ENCODE assay signal across 5 worm cellular contexts in genomic region chrV:18868517-18868916, ce11.
TF ChIP-seq lines count a peak whose summit lies in the region.

No protein-coding gene starts in this region.

TF ChIP-seq in whole organism, L1 larva, 84 proteins besides CTCF, POLR2A, EP300 and RAD21 (continues in another document):
- TF ChIP-seq hpl-2 (GFP tag; optimal IDR thresholded peaks at IDR 0.05; lab: Kevin White, UChicago) (no peak), F16B12.6 (tag; optimal IDR thresholded peaks at IDR 0.05; lab: Kevin White, UChicago) (peak; percentile 22), blmp-1 (tag; optimal IDR thresholded peaks at IDR 0.05; lab: Kevin White, UChicago) (peak; percentile 61), mep-1 (tag; optimal IDR thresholded peaks at IDR 0.05; lab: Kevin White, UChicago) (peak; percentile 71), mdl-1 (tag; optimal IDR thresholded peaks at IDR 0.05; lab: Kevin White, UChicago) (peak in 1 of 2 experiments; percentile 41), lin-35 (GFP tag; optimal IDR thresholded peaks at IDR 0.05; lab: Kevin White, UChicago) (peak; percentile 27 to 37), unc-130 (tag; optimal IDR thresholded peaks at IDR 0.05; lab: Kevin White, UChicago) (no peak), rnt-1 (tag; optimal IDR thresholded peaks at IDR 0.05; lab: Kevin White, UChicago) (no peak), lsy-2 (tag; optimal IDR thresholded peaks at IDR 0.05; lab: Kevin White, UChicago) (peak in 1 of 2 experiments; percentile 34), nhr-71 (tag; optimal IDR thresholded peaks at IDR 0.05; lab: Kevin White, UChicago) (peak; percentile 45), C04F5.9 (tag; optimal IDR thresholded peaks at IDR 0.05; lab: Kevin White, UChicago) (no peak), elt-3 (tag; optimal IDR thresholded peaks at IDR 0.05; lab: Kevin White, UChicago) (peak in 2 of 6 experiments; percentile 3 to 6), sup-37 (GFP tag; optimal IDR thresholded peaks at IDR 0.05; lab: Kevin White, UChicago) (no peak), unc-62 (GFP tag; optimal IDR thresholded peaks at IDR 0.05; lab: Kevin White, UChicago) (no peak), nhr-77 (tag; optimal IDR thresholded peaks at IDR 0.05; lab: Kevin White, UChicago) (no peak), nhr-47 (tag; optimal IDR thresholded peaks at IDR 0.05; lab: Kevin White, UChicago) (peak; percentile 22), grh-1 (GFP tag; IDR thresholded peaks at IDR 0.05; lab: Robert Waterston, UW) (no peak), ceh-82 (tag; optimal IDR thresholded peaks at IDR 0.05; lab: Kevin White, UChicago) (peak in 1 of 3 experiments; percentile 2)

TF ChIP-seq in whole organism, L2 larva, 48 proteins besides CTCF, POLR2A, EP300 and RAD21:
- TF ChIP-seq fos-1 (tag; optimal IDR thresholded peaks at IDR 0.05; lab: Kevin White, UChicago) = peak; percentile 65
- TF ChIP-seq nhr-129 (tag; optimal IDR thresholded peaks at IDR 0.05; lab: Kevin White, UChicago) = peak; percentile 64
- peak; percentile 37 for TF ChIP-seq C34F6.9 (tag; optimal IDR thresholded peaks at IDR 0.05; lab: Kevin White, UChicago)
- TF ChIP-seq gmeb-1 (tag; optimal IDR thresholded peaks at IDR 0.05; lab: Kevin White, UChicago) = peak; percentile 28
- peak in 1 of 2 experiments; percentile 42 for TF ChIP-seq lsy-2 (tag; optimal IDR thresholded peaks at IDR 0.05; lab: Kevin White, UChicago)
- no peak for TF ChIP-seq elt-1 (tag; optimal IDR thresholded peaks at IDR 0.05; lab: Kevin White, UChicago)
- TF ChIP-seq crh-2 (tag; optimal IDR thresholded peaks at IDR 0.05; lab: Kevin White, UChicago) = peak; percentile 78
- TF ChIP-seq lin-13 (GFP tag; optimal IDR thresholded peaks at IDR 0.05; lab: Kevin White, UChicago) = peak; percentile 7
- TF ChIP-seq unc-55 (GFP tag; optimal IDR thresholded peaks at IDR 0.05; lab: Kevin White, UChicago) = peak; percentile 28
- no peak for TF ChIP-seq unc-62 (GFP tag; optimal IDR thresholded peaks at IDR 0.05; lab: Kevin White, UChicago)

TF ChIP-seq in whole organism, L3 larva, 47 proteins besides CTCF, POLR2A, EP300 and RAD21 (continues in another document):
- TF ChIP-seq jun-1 (tag; optimal IDR thresholded peaks at IDR 0.05; lab: Kevin White, UChicago) (no peak), zag-1 (tag; optimal IDR thresholded peaks at IDR 0.05; lab: Kevin White, UChicago) (no peak), nhr-43 (tag; optimal IDR thresholded peaks at IDR 0.05; lab: Kevin White, UChicago; ENCODE audit: poor library complexity, severe bottlenecking) (no peak), pha-4 (tag; optimal IDR thresholded peaks at IDR 0.05; lab: Kevin White, UChicago) (peak; percentile 50), hmg-11 (tag; optimal IDR thresholded peaks at IDR 0.05; lab: Kevin White, UChicago) (peak; percentile 61), ama-1 (optimal IDR thresholded peaks at IDR 0.05; lab: Kevin White, UChicago) (no peak), ZK546.5 (tag; optimal IDR thresholded peaks at IDR 0.05; lab: Kevin White, UChicago) (no peak), nhr-12 (tag; optimal IDR thresholded peaks at IDR 0.05; lab: Kevin White, UChicago) (no peak), nhr-28 (tag; optimal IDR thresholded peaks at IDR 0.05; lab: Kevin White, UChicago) (no peak), nfya-1 (tag; optimal IDR thresholded peaks at IDR 0.05; lab: Kevin White, UChicago; ENCODE audit: insufficient read depth) (peak; percentile 21), elt-1 (tag; optimal IDR thresholded peaks at IDR 0.05; lab: Kevin White, UChicago) (no peak), lin-15B (tag; optimal IDR thresholded peaks at IDR 0.05; lab: Kevin White, UChicago) (no peak), nhr-67 (tag; optimal IDR thresholded peaks at IDR 0.05; lab: Kevin White, UChicago) (no peak), elt-2 (tag; optimal IDR thresholded peaks at IDR 0.05; lab: Kevin White, UChicago) (peak; percentile 41), daf-12 (tag; optimal IDR thresholded peaks at IDR 0.05; lab: Kevin White, UChicago) (no peak), fkh-10 (GFP tag; optimal IDR thresholded peaks at IDR 0.05; lab: Kevin White, UChicago) (no peak), elt-3 (tag; optimal IDR thresholded peaks at IDR 0.05; lab: Kevin White, UChicago) (no peak), unc-62 (GFP tag; optimal IDR thresholded peaks at IDR 0.05; lab: Kevin White, UChicago) (no peak), sea-2 (GFP tag; optimal IDR thresholded peaks at IDR 0.05; lab: Kevin White, UChicago) (no peak), ceh-9 (tag; optimal IDR thresholded peaks at IDR 0.05; lab: Kevin White, UChicago) (no peak), nhr-237 (tag; optimal IDR thresholded peaks at IDR 0.05; lab: Kevin White, UChicago) (no peak), nhr-25 (tag; optimal IDR thresholded peaks at IDR 0.05; lab: Kevin White, UChicago) (no peak), snpc-4 (tag; optimal IDR thresholded peaks at IDR 0.05; lab: Kevin White, UChicago) (peak; percentile 49)

TF ChIP-seq in whole organism, L4 larva, 104 proteins besides CTCF, POLR2A, EP300 and RAD21 (continues in another document):
- no peak for TF ChIP-seq dpl-1 (GFP tag; optimal IDR thresholded peaks at IDR 0.05; lab: Kevin White, UChicago)
- TF ChIP-seq F37D6.2 (tag; optimal IDR thresholded peaks at IDR 0.05; lab: Kevin White, UChicago) = no peak
- TF ChIP-seq dmd-6 (GFP tag; IDR thresholded peaks at IDR 0.05; lab: Robert Waterston, UW) = peak; percentile 21; the same call in 1 of the 2 replicates
- TF ChIP-seq hlh-30 (tag; optimal IDR thresholded peaks at IDR 0.05; lab: Kevin White, UChicago; ENCODE audit: insufficient read depth) = no peak
- no peak for TF ChIP-seq set-16 (GFP tag; IDR thresholded peaks at IDR 0.05; lab: Robert Waterston, UW)
- TF ChIP-seq mxl-3 (GFP tag; optimal IDR thresholded peaks at IDR 0.05; lab: Kevin White, UChicago) = peak; percentile 61
- TF ChIP-seq mxl-2 (GFP tag; conservative IDR thresholded peaks at IDR 0.05; lab: Robert Waterston, UW) = no peak
- TF ChIP-seq sdz-12 (GFP tag; optimal IDR thresholded peaks at IDR 0.05; lab: Kevin White, UChicago) = no peak
- TF ChIP-seq hlh-11 (tag; optimal IDR thresholded peaks at IDR 0.05; lab: Kevin White, UChicago) = peak; percentile 29
- TF ChIP-seq ZK337.2 (GFP tag; IDR thresholded peaks at IDR 0.05; lab: Robert Waterston, UW) = no peak
- TF ChIP-seq nhr-42 (GFP tag; IDR thresholded peaks at IDR 0.05; lab: Robert Waterston, UW) = no peak
- TF ChIP-seq lim-7 (GFP tag; IDR thresholded peaks at IDR 0.05; lab: Robert Waterston, UW) = no peak
- TF ChIP-seq hmg-1.1 (GFP tag; IDR thresholded peaks at IDR 0.05; lab: Robert Waterston, UW) = no peak
- peak in 1 of 2 experiments; percentile 38 for TF ChIP-seq lsy-2 (tag; optimal IDR thresholded peaks at IDR 0.05; lab: Kevin White, UChicago)
- no peak for TF ChIP-seq lin-39 (tag; optimal IDR thresholded peaks at IDR 0.05; lab: Kevin White, UChicago)
- TF ChIP-seq Y105C5A.15 (GFP tag; IDR thresholded peaks at IDR 0.05; lab: Robert Waterston, UW) = no peak
- no peak for TF ChIP-seq ctbp-1 (GFP tag; IDR thresholded peaks at IDR 0.05; lab: Robert Waterston, UW)
- no peak for TF ChIP-seq vab-7 (GFP tag; IDR thresholded peaks at IDR 0.05; lab: Robert Waterston, UW)
- no peak for TF ChIP-seq tra-1 (GFP tag; IDR thresholded peaks at IDR 0.05; lab: Robert Waterston, UW)
- no peak for TF ChIP-seq ZK546.5 (tag; optimal IDR thresholded peaks at IDR 0.05; lab: Kevin White, UChicago)
- TF ChIP-seq nhr-48 (tag; optimal IDR thresholded peaks at IDR 0.05; lab: Kevin White, UChicago) = no peak
- peak; percentile 13 for TF ChIP-seq aha-1 (tag; lab: Kevin White, UChicago)
- TF ChIP-seq F10B5.3 (tag; optimal IDR thresholded peaks at IDR 0.05; lab: Kevin White, UChicago) = no peak
- TF ChIP-seq zip-11 (GFP tag; IDR thresholded peaks at IDR 0.05; lab: Robert Waterston, UW) = no peak
- peak; percentile 56 for TF ChIP-seq dve-1 (tag; optimal IDR thresholded peaks at IDR 0.05; lab: Kevin White, UChicago; ENCODE audit: insufficient read depth)

TF ChIP-seq in whole organism, young adult, 124 proteins besides CTCF, POLR2A, EP300 and RAD21:
- TF ChIP-seq lag-1 (GFP tag; IDR thresholded peaks at IDR 0.05; lab: Robert Waterston, UW) = no peak
- peak; percentile 73; the same call in 1 of the 2 replicates for TF ChIP-seq hmg-1.2 (GFP tag; IDR thresholded peaks at IDR 0.05; lab: Robert Waterston, UW)
- no peak for TF ChIP-seq somi-1 (GFP tag; optimal IDR thresholded peaks at IDR 0.05; lab: Kevin White, UChicago)
- no peak for TF ChIP-seq fkh-3 (tag; optimal IDR thresholded peaks at IDR 0.05; lab: Kevin White, UChicago)
- TF ChIP-seq cebp-1 (GFP tag; IDR thresholded peaks at IDR 0.05; lab: Robert Waterston, UW) = no peak
- TF ChIP-seq cebp-1 (tag; optimal IDR thresholded peaks at IDR 0.05; lab: Kevin White, UChicago) = peak; percentile 12
- no peak for TF ChIP-seq gei-17 (GFP tag; optimal IDR thresholded peaks at IDR 0.05; lab: Kevin White, UChicago)
- TF ChIP-seq K11D2.4 (GFP tag; IDR thresholded peaks at IDR 0.05; lab: Robert Waterston, UW) = no peak
- TF ChIP-seq ztf-25 (GFP tag; IDR thresholded peaks at IDR 0.05; lab: Robert Waterston, UW) = no peak
- TF ChIP-seq unc-130 (GFP tag; optimal IDR thresholded peaks at IDR 0.05; lab: Kevin White, UChicago) = no peak
- no peak for TF ChIP-seq F57A8.1 (GFP tag; optimal IDR thresholded peaks at IDR 0.05; lab: Kevin White, UChicago)
- TF ChIP-seq ceh-79 (tag; optimal IDR thresholded peaks at IDR 0.05; lab: Kevin White, UChicago) = no peak
- TF ChIP-seq nhr-27 (tag; optimal IDR thresholded peaks at IDR 0.05; lab: Kevin White, UChicago) = no peak
- TF ChIP-seq F10E7.11 (tag; optimal IDR thresholded peaks at IDR 0.05; lab: Kevin White, UChicago) = no peak
- no peak for TF ChIP-seq ztf-3 (GFP tag; optimal IDR thresholded peaks at IDR 0.05; lab: Kevin White, UChicago)
- peak; percentile 25 for TF ChIP-seq K12H6.12 (tag; optimal IDR thresholded peaks at IDR 0.05; lab: Kevin White, UChicago)
- TF ChIP-seq B0035.1 (tag; optimal IDR thresholded peaks at IDR 0.05; lab: Kevin White, UChicago) = no peak
- TF ChIP-seq nhr-80 (tag; optimal IDR thresholded peaks at IDR 0.05; lab: Kevin White, UChicago) = peak; percentile 27
- TF ChIP-seq hlh-26 (GFP tag; conservative IDR thresholded peaks at IDR 0.05; lab: Robert Waterston, UW) = no peak
- TF ChIP-seq ZK185.1 (tag; optimal IDR thresholded peaks at IDR 0.05; lab: Kevin White, UChicago; ENCODE audit: poor library complexity, severe bottlenecking) = no peak
